Fruit fly (Drosophila melanogaster) whole organism, larva: Measurements from ENCODE around the gene Antp.

Experiments used
- noc ChIP-seq: fragments of 200-800 bp; sonication (Bioruptor generic); optimal IDR thresholded peaks from 3 replicates; lab custom pipeline; 2019; ENCODE audit warnings: missing biosample characterization, mild to moderate bottlenecking, missing genetic modification characterization, moderate library complexity

Antp gene

DNA sequence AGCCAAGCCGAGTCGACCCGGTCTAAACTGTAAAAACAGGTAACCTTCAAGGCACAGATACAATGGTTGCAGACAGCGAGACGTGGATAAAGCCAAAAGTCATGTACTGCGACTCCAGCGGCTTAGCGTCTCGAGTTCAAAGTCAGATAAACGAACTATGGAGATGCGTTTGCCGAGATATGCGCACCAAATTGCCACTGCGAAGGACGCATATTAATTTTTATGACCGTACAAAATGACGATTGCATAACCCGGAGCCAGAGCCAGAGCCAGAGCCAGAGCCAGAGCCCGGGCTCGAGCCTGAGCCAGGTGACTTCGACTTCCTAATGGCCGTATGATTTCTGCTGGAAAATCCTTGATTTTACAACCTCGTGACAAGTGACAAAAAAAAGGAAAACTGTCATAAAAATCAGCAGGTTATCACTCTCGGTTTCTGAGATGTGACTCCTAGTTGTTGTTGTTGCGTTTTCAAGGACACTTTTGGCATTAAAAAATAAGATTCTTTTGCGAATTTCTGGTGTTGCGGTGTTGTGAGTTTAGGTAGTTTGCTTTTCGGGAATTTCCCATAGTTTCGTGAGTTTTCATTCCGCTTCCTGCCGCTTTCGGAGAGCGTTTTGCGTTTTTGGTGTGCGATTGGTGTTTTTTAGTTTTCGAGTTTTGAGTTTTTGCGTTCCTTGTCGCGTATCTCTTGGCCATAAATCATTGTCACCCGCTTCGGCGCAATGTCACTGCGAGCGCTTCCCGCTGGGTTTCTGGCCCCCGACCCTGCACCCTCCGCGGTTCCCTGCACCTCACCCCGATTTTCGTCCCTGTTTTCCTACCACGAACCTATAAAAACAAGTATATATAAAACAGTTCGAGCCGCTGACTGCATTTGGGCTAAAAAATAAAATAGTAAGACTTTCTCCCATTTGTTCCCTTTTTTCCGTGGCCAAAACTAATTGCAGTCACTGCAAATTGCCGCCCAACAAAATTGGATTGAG lies 4.2 kb downstream of the Antp start:
- TF ChIP-seq noc (tag; lab: Kevin White, UChicago), result no peak

DNA sequence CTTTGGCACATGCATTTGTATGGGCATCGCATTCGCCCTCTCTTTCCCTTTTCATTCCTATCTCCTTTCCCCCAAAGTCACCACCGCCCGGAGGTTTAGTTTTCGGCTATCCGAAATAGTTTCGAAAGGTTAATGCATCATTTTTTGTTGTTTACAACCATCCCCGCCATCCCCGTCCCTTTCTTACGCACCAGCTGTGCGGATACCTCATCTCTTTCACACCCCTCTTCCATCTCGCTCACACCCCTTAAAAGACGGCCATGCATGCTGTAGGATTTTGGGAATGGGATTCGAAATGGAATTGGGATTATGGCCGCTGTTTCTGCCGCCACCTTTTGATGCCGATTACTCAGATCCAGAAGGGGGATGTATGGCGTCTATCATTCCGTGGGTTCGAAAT lies 7.1 kb downstream of the Antp start:
- no peak for TF ChIP-seq noc (tag; lab: Kevin White, UChicago)

DNA sequence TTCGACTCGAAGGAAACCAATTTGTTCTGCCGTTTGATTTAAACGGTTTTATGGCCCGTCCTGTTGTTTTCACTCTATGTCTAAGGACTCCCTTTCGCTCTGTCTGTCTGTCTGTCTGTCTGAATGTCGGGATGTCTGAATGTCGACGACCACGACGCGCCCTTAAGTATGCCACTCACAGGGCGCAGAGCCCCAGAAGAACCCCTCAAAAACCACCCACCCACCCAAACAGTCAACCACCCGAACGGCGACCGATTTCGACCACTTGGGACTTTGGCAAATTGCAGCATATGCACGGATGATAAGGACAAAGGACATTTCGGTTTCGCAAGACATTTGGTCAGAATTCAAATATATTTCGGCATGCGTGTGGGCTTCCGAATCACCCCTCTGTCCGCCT lies 8.2 kb downstream of the Antp start:
- TF ChIP-seq noc (tag; lab: Kevin White, UChicago), result no peak

DNA sequence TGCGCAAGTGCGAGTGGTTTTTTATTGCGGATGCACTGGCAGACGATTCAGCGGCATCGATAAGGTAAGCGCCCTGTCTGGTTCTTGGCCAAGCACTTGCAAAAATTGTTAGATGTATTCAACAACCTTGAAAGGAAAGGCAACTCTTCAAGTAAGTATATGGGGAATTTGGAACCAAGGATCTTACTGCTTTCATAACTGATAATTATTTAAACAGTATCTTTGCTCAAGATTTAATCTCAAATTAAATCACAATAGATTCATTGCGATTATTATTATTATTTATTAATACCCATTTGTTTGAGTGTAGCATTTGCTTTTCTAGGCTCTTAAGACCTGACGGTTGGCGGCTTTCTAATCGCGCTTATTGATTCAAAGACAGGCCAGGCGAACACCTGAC lies 9.6 kb downstream of the Antp start:
- no peak for TF ChIP-seq noc (tag; lab: Kevin White, UChicago)

DNA sequence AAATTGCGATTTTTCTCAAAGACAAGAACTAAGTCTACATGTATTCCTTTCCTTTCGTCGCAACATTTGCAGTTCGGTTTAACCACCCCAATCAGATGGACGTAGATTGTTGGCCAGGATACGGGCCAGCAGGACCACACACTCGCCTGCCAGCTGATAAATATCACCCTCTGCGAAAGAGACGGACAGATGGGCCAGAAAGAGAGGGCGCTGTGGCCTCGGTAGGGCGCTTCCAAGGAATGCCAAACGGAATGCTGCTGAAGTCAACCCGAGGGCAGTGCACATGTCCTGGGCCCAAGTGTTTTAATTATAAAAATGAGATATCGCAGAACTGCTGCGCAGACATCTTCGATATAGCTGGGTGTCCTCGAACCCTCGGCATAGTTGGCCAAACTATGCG lies 15.4 kb downstream of the Antp start:
- no peak for TF ChIP-seq noc (tag; lab: Kevin White, UChicago)

DNA sequence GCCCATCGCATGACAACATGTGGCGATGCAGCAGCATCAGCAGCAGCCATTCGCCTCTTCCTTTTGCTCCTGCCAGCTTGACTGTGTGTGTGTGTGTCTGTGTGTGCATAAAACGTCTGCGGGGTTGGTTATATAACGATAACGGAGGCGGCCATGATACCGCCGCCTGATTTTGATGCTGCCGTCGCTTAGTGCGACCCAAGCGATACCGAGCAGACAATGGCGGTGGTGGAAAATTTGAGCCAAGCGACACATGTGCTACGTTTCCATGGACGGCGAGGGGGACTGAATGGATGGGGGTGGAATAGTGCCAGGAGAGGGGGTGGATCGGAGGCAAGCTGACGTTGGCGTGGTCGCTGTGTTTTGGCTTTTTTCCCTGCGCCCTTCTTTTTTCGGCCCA lies 20.7 kb downstream of the Antp start:
- no peak for TF ChIP-seq noc (tag; lab: Kevin White, UChicago)

DNA sequence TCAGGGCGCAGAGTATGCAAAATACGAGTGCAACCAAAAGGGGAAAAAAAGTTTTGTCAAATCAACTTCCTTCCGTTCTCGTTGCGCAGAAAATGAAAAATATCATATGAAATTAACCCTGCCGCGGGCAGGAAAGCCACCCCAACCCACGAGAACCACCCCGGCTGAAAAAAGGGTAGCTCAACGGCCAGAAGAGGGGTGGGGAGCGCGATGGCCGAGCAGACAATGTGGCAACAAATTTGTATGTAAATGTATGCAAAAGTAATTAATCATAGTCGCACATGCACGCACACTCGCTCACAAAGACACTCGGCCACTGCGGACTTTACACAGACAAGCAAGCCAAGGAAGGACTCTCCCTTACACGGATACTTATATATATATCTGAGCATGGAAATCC lies 21.9 kb downstream of the Antp start:
- no peak for TF ChIP-seq noc (tag; lab: Kevin White, UChicago)

DNA sequence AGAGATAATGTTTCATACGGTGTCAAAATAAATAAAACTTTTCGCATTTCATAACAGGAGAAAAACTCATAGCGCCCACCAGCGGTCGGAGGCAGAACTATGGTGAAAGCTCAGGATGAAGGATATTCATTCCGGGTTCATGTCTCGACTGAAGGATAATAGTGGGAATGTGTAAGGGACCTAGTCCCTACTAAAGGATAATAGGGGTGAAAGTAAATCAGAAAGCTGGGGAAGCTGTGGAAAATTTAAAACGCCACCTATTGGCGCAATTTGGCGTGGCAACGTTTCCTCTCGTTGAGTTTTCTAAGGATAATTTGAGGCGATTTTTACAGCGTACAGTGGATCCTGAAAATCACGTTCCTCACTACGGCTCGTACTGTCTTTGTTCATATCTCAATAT lies 25.7 kb downstream of the Antp start:
- no peak for TF ChIP-seq noc (tag; lab: Kevin White, UChicago)

DNA sequence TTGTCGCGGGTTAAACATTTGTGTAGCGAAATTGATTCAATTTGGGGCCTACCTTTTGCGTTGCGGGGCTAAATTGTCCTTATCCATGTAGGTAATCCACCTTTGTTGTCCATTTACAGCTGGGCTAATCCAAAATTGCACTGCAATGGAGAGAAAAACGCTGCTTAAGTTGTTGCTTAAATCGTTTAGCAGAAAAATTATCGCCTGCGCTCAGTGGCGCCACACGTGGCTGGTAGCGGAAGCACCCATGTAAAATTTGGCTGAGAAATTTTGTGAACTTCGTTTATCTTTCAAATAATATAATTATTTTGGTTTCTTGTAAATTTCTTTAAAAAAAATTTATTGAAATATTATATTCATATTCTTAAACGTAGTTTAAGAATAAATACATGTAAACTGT lies 28.5 kb downstream of the Antp start:
- TF ChIP-seq noc (tag; lab: Kevin White, UChicago), result no peak

DNA sequence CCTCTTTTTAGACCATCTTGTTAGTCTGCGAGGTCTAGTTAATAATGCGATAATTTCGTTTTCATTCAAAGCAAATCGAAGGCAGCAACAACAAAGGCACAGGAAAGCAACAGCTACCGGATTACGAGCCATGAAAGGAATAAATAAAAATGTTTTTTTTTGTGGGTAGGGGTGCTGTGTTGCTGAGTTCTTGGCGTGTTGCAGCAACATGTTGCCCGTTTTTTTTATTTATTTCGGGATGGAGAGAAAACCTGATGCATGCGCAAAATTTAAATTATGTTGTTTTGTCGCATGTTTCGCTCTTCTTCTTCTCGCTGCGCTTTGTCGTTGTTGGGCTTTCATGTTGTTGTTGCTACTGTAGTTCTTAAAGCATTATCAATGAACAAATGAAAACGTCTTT lies 29.1 kb downstream of the Antp start:
- no peak for TF ChIP-seq noc (tag; lab: Kevin White, UChicago)

DNA sequence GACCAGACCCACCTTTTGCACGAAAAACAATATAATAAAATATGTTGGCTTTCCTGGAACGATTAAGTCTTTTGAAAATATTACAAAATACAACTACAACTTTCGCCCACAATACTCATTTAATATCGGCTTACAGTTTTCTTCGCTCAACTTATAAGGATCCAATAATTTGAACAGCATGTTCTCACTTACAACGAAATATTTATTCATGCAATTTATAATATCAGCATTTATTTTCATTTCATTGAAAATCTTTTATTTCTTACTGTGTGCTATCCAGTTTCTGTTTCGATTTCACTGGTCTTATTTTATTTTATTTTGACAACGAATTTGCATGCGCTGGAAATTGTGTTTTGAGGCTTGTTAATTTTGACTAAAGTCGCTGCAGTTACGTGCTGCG lies 30.6 kb downstream of the Antp start:
- TF ChIP-seq noc (tag; lab: Kevin White, UChicago), result no peak

DNA sequence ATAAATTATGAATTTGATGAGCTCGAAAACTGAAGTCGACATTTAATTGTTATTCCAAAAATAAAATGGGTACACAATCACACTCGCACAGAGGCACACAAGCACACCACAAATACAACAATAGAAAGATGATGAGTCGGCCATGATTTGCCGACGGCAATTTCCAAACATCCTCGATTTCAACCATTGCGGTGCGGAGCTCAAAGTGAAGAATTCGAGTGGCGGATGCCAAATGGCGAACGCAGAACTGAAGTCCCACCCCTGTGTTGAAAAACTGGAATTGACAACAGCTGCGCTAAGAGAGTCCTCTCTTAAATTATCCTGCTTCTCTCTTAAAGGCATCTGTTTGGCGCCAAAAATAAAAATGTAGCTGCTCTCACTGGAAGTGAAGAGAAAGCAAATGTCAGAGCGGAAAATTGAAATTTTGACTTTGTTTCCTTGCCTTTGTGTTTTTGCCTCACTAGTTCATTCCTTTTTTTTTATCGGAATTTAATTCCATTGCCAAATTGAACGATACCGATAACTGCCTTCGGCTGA lies 32.4 kb downstream of the Antp start:
- no peak for TF ChIP-seq noc (tag; lab: Kevin White, UChicago)

DNA sequence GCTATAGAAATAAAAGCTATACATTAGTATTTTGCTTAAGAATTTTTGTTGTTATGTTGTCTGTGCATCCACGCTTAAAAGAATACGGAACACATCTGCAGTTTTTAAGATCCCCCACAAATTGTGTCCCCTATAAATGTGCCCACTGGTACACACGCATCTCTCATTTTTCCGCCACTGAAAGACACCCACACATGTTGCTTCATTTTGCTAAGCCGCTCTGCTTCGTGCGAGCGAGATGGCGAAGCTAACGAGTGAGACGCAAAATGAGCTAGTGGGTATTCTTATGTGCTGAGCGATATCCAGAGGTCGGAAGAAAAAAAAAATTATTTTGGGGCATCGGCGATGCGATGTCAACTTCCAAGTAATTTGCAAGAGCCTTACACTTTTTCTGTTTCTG lies 35.9 kb downstream of the Antp start:
- no peak for TF ChIP-seq noc (tag; lab: Kevin White, UChicago)

DNA sequence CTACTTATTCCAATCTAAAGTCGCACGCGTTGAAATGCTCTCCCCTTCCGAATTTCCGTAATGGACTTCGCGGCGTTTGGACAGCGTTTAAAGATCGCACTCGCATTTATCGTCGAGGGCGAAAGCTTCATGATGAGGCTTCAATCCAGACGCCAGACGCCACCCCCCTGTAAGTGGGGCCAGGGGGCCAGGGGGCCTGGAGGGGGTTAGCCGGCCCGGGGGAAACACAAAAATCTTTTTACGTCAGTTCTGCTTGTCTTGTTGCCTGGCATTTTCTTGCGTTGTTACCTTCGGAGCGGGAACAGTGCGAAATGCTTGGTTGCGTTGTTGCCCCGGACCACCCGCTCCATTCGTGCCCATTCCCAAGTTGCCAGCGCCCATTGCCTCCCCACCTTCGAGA lies 38.3 kb downstream of the Antp start:
- TF ChIP-seq noc (tag; lab: Kevin White, UChicago), result no peak

DNA sequence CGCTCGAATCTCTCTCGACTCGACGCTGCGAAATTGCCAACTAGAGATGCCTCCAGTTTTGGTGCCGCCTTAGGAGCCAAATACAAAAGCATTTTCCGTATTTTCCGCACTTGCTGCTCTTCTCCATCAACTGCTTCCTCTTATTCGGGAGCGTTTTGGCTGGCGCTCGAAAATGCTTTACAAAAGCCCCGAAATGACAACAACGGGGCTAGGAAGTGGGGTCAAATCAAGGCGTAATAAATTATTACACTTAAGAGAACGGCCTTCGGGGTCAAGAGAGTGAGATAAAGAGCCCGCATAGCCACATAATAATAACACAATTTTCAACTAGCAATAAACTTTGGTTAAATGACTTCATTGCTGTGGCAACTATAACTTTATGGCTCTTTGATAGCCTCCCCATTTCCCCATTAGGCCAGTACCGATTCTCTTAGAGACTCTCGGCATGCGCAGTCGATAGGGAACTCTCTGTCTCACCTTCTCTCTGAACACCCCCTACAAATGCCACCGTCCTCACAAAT lies 40.6 kb downstream of the Antp start, which contains the start of gene CG46458:
TSS of gene CG46458 (minus strand) at position 51 of the 521 bp plus-strand sequence.
- no peak for TF ChIP-seq noc (tag; lab: Kevin White, UChicago)

DNA sequence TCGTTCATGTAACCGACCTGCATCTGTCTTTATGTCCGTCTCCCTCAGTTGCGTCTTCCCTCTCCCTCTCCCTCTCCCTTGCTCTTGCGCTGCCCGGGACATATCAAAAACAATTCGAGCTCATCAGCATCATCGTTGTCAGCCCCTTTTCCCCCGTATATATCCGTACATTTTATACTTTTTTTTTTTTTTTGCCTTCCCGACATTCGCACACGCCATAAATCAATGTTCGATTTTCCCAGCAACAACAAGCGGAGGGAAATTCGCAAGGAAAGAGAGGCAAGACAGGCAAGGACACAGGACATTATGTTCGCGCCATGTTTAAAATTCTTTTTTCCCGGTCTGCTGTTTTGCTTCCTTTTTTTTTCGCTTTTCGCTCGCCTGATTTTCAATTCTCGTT lies 42.3 kb downstream of the Antp start:
- no peak for TF ChIP-seq noc (tag; lab: Kevin White, UChicago)

DNA sequence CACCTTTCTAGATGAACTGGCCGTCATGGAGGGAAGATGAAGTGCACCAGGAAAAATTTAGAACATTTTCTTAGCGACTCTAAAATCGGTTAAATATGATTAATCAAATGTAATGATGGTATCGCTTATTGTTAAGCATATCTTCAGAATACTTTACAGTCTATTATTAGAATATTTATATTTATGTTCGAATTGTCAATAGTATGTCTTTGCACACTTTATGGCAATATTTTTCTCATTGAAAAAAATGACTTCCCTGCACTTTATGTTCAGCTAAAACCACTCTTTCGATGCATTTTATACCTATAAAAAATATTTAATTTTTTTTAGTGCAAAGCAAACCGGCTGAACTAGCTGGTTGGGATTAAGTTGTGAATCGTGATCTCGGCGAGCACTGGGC lies 44.5 kb downstream of the Antp start:
- no peak for TF ChIP-seq noc (tag; lab: Kevin White, UChicago)
